Worm (Caenorhabditis elegans) whole organism, young adult: ENCODE data around the gene ung-1.

Source experiments
- F23B12.7 ChIP-seq: sonication (generic microtip); optimal IDR thresholded peaks from 2 replicates; lab custom pipeline; 2017; ENCODE audit warnings: missing genetic modification characterization, mild to moderate bottlenecking, missing compliant biosample characterization, antibody characterized with exemption, moderate library complexity; ENCODE audit not compliant: insufficient read depth
- F33H1.4 ChIP-seq: fragments of 200-800 bp; sonication (Bioruptor generic); IDR thresholded peaks from 2 replicates; pipeline ENCODE4 v1.3.6; 2022; ENCODE audit warnings: missing genetic modification reagents, missing genetic modification characterization, missing compliant biosample characterization
- Y53G8AR.9 ChIP-seq: fragments of 200-800 bp; sonication (Bioruptor generic); conservative IDR thresholded peaks from 2 replicates; pipeline ENCODE4 v1.3.6; 2022; ENCODE audit warnings: missing genetic modification reagents, missing genetic modification characterization, missing compliant biosample characterization
- ceh-58 ChIP-seq: fragments of 200-800 bp; sonication (Bioruptor generic); IDR thresholded peaks from 2 replicates; pipeline ENCODE4 v1.3.6; 2022; ENCODE audit warnings: missing genetic modification characterization, missing compliant biosample characterization
- chd-7 ChIP-seq: sonication (generic microtip); optimal IDR thresholded peaks from 2 replicates; lab custom pipeline; 2016; ENCODE audit warnings: mild to moderate bottlenecking, missing genetic modification characterization, moderate library complexity, missing compliant biosample characterization
- egrh-3 ChIP-seq: fragments of 200-800 bp; sonication (Bioruptor generic); IDR thresholded peaks from 2 replicates; pipeline ENCODE4 v1.3.6; 2022; ENCODE audit warnings: missing genetic modification reagents, missing genetic modification characterization, missing compliant biosample characterization
- let-526 ChIP-seq: fragments of 200-800 bp; sonication (Bioruptor generic); IDR thresholded peaks from 2 replicates; pipeline ENCODE4 v1.3.6; 2022; ENCODE audit warnings: missing genetic modification reagents, missing genetic modification characterization, missing compliant biosample characterization
- lin-35 ChIP-seq, 3 experiments: fragments of 150-350 bp in 2 of 3; sonication (generic microtip) in 1 of 3; optimal IDR thresholded peaks; 2 replicates each; lab custom pipeline; 2014 to 2018; ENCODE audit warnings: missing biosample characterization in 3 of 3, missing genetic modification characterization in 3 of 3, missing genetic modification reagents in 3 of 3
- madf-3 ChIP-seq: fragments of 200-800 bp; sonication (Bioruptor generic); IDR thresholded peaks from 2 replicates; pipeline ENCODE4 v1.3.6; 2022; ENCODE audit warnings: missing genetic modification reagents, missing genetic modification characterization, missing compliant biosample characterization
- nfya-1 ChIP-seq: sonication (generic microtip); optimal IDR thresholded peaks from 2 replicates; lab custom pipeline; 2017; ENCODE audit warnings: antibody characterized with exemption, missing compliant biosample characterization, missing genetic modification characterization, borderline replicate concordance; ENCODE audit not compliant: insufficient read depth
- repo-1 ChIP-seq: sonication (generic microtip); optimal IDR thresholded peaks from 2 replicates; lab custom pipeline; 2017; ENCODE audit warnings: mild to moderate bottlenecking, missing genetic modification characterization, missing compliant biosample characterization
- snpc-4 ChIP-seq, 5 experiments: fragments of 150-350 bp in 1 of 5; sonication (generic microtip) in 4 of 5; optimal IDR thresholded peaks; 2 replicates each; lab custom pipeline; 2014 to 2018; ENCODE audit warnings: missing genetic modification characterization in 5 of 5, missing biosample characterization in 3 of 5, antibody characterized with exemption in 2 of 5, mild to moderate bottlenecking in 2 of 5, missing compliant biosample characterization in 2 of 5, missing genotype in 2 of 5, moderate library complexity in 2 of 5, missing genetic modification reagents in 1 of 5
- unc-130 ChIP-seq: sonication (generic microtip); optimal IDR thresholded peaks from 2 replicates; lab custom pipeline; 2016; ENCODE audit warnings: missing genetic modification reagents, missing genetic modification characterization, missing compliant biosample characterization
- unc-62 ChIP-seq: fragments of 150-350 bp; optimal IDR thresholded peaks from 2 replicates; lab custom pipeline; 2014; ENCODE audit warnings: missing biosample characterization, missing genetic modification reagents, missing genetic modification characterization

- TF ChIP-seq chd-7 (tag; lab: Kevin White, UChicago) (no peak), lin-35 (GFP tag; optimal IDR thresholded peaks at IDR 0.05; lab: Kevin White, UChicago) (no peak), repo-1 (tag; lab: Kevin White, UChicago) (no peak), nfya-1 (tag; lab: Kevin White, UChicago) (no peak), snpc-4 (GFP tag; optimal IDR thresholded peaks at IDR 0.05; lab: Kevin White, UChicago) (no peak), snpc-4 (tag; optimal IDR thresholded peaks at IDR 0.05; lab: Kevin White, UChicago) (no peak), ceh-58 (GFP tag; lab: Robert Waterston, UW) (no peak), unc-62 (GFP tag; lab: Kevin White, UChicago) (no peak), egrh-3 (no peak), let-526 (GFP tag; lab: Robert Waterston, UW) (no peak), unc-130 (GFP tag; lab: Kevin White, UChicago) (no peak), F23B12.7 (tag; lab: Kevin White, UChicago) (no peak), Y53G8AR.9 (GFP tag; lab: Robert Waterston, UW) (no peak), F33H1.4 (GFP tag; lab: Robert Waterston, UW) (no peak), madf-3 (GFP tag; lab: Robert Waterston, UW) (no peak)
Observed at ce11 chrIII:12009321-12009720, 35.4 kb upstream of the ung-1 start.
